Worm (Caenorhabditis elegans) whole organism, early embryonic: ENCODE measurements around the gene T22B7.3.

Source experiments
- B0310.2 ChIP-seq: sonication (generic microtip); optimal IDR thresholded peaks from 2 replicates; lab custom pipeline; 2016; ENCODE audit warnings: mild to moderate bottlenecking, missing genetic modification characterization, missing compliant biosample characterization
- F13C5.2 ChIP-seq: sonication (generic microtip); optimal IDR thresholded peaks from 2 replicates; lab custom pipeline; 2017; ENCODE audit warnings: mild to moderate bottlenecking, missing genetic modification characterization, inconsistent platforms, missing compliant biosample characterization
- aly-1 ChIP-seq: sonication (generic microtip); optimal IDR thresholded peaks from 2 replicates; lab custom pipeline; 2016; ENCODE audit warnings: missing genetic modification characterization, missing compliant biosample characterization
- ama-1 ChIP-seq: fragments of 150-350 bp; optimal IDR thresholded peaks from 2 replicates; lab custom pipeline; 2014
- ceh-13 ChIP-seq: fragments of 200-800 bp; sonication (Bioruptor generic); optimal IDR thresholded peaks from 2 replicates; lab custom pipeline; 2018; ENCODE audit warnings: mild to moderate bottlenecking, missing genetic modification characterization, missing compliant biosample characterization
- ceh-36 ChIP-seq: sonication (generic microtip); optimal IDR thresholded peaks from 2 replicates; lab custom pipeline; 2016; ENCODE audit warnings: missing genetic modification characterization, inconsistent platforms, missing compliant biosample characterization
- ets-7 ChIP-seq: sonication (generic microtip); optimal IDR thresholded peaks from 2 replicates; lab custom pipeline; 2016; ENCODE audit warnings: missing genotype, missing genetic modification characterization, missing compliant biosample characterization
- flt-1 ChIP-seq: fragments of 200-800 bp; sonication (Bioruptor generic); IDR thresholded peaks from 2 replicates; pipeline ENCODE4 v1.3.6; 2022; ENCODE audit warnings: missing genetic modification characterization, missing compliant biosample characterization
- hmbx-1 ChIP-seq: sonication (generic microtip); optimal IDR thresholded peaks from 2 replicates; lab custom pipeline; 2016; ENCODE audit warnings: mild to moderate bottlenecking, missing genetic modification characterization, missing compliant biosample characterization
- hmg-4 ChIP-seq: fragments of 200-800 bp; sonication (Bioruptor generic); optimal IDR thresholded peaks from 2 replicates; lab custom pipeline; 2018; ENCODE audit warnings: mild to moderate bottlenecking, missing genetic modification characterization, missing compliant biosample characterization
- hnd-1 ChIP-seq: sonication (generic microtip); optimal IDR thresholded peaks from 2 replicates; lab custom pipeline; 2016; ENCODE audit warnings: missing genetic modification characterization, missing compliant biosample characterization
- pes-1 ChIP-seq: fragments of 200-800 bp; sonication (Bioruptor generic); IDR thresholded peaks from 2 replicates; pipeline ENCODE4 v1.3.6; 2022; ENCODE audit warnings: missing genetic modification reagents, missing genetic modification characterization, missing compliant biosample characterization
- scrt-1 ChIP-seq: fragments of 200-800 bp; sonication (Bioruptor generic); IDR thresholded peaks from 2 replicates; pipeline ENCODE4 v1.3.6; 2022; ENCODE audit warnings: missing genetic modification characterization, missing compliant biosample characterization
- sea-1 ChIP-seq: fragments of 200-800 bp; sonication (Bioruptor generic); conservative IDR thresholded peaks from 2 replicates; pipeline ENCODE4 v1.3.6; 2022; ENCODE audit warnings: missing genetic modification characterization, missing compliant biosample characterization
- tbx-11 ChIP-seq: fragments of 200-800 bp; sonication (Bioruptor generic); IDR thresholded peaks from 2 replicates; pipeline ENCODE4 v1.3.6; 2022; ENCODE audit warnings: missing genetic modification characterization, missing compliant biosample characterization
- tbx-37 ChIP-seq: fragments of 200-800 bp; sonication (Bioruptor generic); conservative IDR thresholded peaks from 2 replicates; pipeline ENCODE4 v1.3.6; 2022; ENCODE audit warnings: missing genetic modification reagents, missing genetic modification characterization, missing compliant biosample characterization
- tra-4 ChIP-seq: sonication (generic microtip); optimal IDR thresholded peaks from 2 replicates; lab custom pipeline; 2017; ENCODE audit warnings: missing genetic modification characterization, missing compliant biosample characterization

T22B7.3 gene

ce11 chrX:5653813-5654212 lies 6.6 kb downstream of the T22B7.3 start, which contains the start of gene T22B7.7:
TSS of gene T22B7.7 (minus strand) at chrX:5654074.
- TF ChIP-seq pes-1 (GFP tag; lab: Robert Waterston, UW), result no peak

ce11 chrX:5655601-5656000 lies 8.4 kb downstream of the T22B7.3 start:
- TF ChIP-seq ets-7 (no peak), hmg-4 (GFP tag; lab: Kevin White, UChicago) (no peak), tbx-11 (GFP tag; lab: Robert Waterston, UW) (no peak), pes-1 (GFP tag; lab: Robert Waterston, UW) (no peak), ama-1 (lab: Kevin White, UChicago) (no peak), flt-1 (no peak)

- no peak for TF ChIP-seq sea-1 (GFP tag; lab: Robert Waterston, UW)
- no peak for TF ChIP-seq F13C5.2 (tag; lab: Kevin White, UChicago)
- TF ChIP-seq pes-1 (GFP tag; lab: Robert Waterston, UW), result no peak
- TF ChIP-seq tbx-37, result no peak
- no peak for TF ChIP-seq hmbx-1 (tag; lab: Kevin White, UChicago)
- TF ChIP-seq hmg-4 (GFP tag; lab: Kevin White, UChicago), result no peak
- TF ChIP-seq tbx-11 (GFP tag; lab: Robert Waterston, UW), result no peak
- TF ChIP-seq tra-4 (tag; lab: Kevin White, UChicago), result no peak
- TF ChIP-seq scrt-1 (GFP tag; lab: Robert Waterston, UW), result no peak
- TF ChIP-seq aly-1 (tag; lab: Kevin White, UChicago), result no peak
- TF ChIP-seq ama-1 (lab: Kevin White, UChicago), result no peak
- no peak for TF ChIP-seq B0310.2
- TF ChIP-seq ets-7, result no peak
These were observed 12.4 kb downstream of the T22B7.3 start, which contains the start of gene T22B7.22 for ce11 chrX:5659614-5660013. TSS of gene T22B7.22 (plus strand) at chrX:5659967.

- no peak for TF ChIP-seq tra-4 (tag; lab: Kevin White, UChicago)
- no peak for TF ChIP-seq ceh-36 (tag; lab: Kevin White, UChicago)
- no peak for TF ChIP-seq ets-7
- no peak for TF ChIP-seq tbx-37
- TF ChIP-seq flt-1, result no peak
- no peak for TF ChIP-seq hmg-4 (GFP tag; lab: Kevin White, UChicago)
- TF ChIP-seq ceh-13 (GFP tag; lab: Kevin White, UChicago), result no peak
- TF ChIP-seq ama-1 (lab: Kevin White, UChicago), result no peak
- no peak for TF ChIP-seq pes-1 (GFP tag; lab: Robert Waterston, UW)
- TF ChIP-seq F13C5.2 (tag; lab: Kevin White, UChicago), result no peak
- no peak for TF ChIP-seq B0310.2
- no peak for TF ChIP-seq sea-1 (GFP tag; lab: Robert Waterston, UW)
- no peak for TF ChIP-seq aly-1 (tag; lab: Kevin White, UChicago)
- TF ChIP-seq hnd-1, result no peak
- TF ChIP-seq hmbx-1 (tag; lab: Kevin White, UChicago), result no peak
- TF ChIP-seq tbx-11 (GFP tag; lab: Robert Waterston, UW), result no peak
- no peak for TF ChIP-seq scrt-1 (GFP tag; lab: Robert Waterston, UW)
These were observed 14.0 kb downstream of the T22B7.3 start for ce11 chrX:5661179-5661578.

ce11 chrX:5663537-5663936 lies 16.4 kb downstream of the T22B7.3 start, which contains the start of gene egl-13:
TSS of gene egl-13 (plus strand) at chrX:5663837.
- TF ChIP-seq tbx-37 (no peak), F13C5.2 (tag; lab: Kevin White, UChicago) (no peak), ets-7 (no peak), flt-1 (no peak), tra-4 (tag; lab: Kevin White, UChicago) (no peak), ceh-36 (tag; lab: Kevin White, UChicago) (no peak), sea-1 (GFP tag; lab: Robert Waterston, UW) (no peak), scrt-1 (GFP tag; lab: Robert Waterston, UW) (no peak), ceh-13 (GFP tag; lab: Kevin White, UChicago) (no peak)

- TF ChIP-seq tbx-37 (no peak), hmbx-1 (tag; lab: Kevin White, UChicago) (no peak), ets-7 (no peak), scrt-1 (GFP tag; lab: Robert Waterston, UW) (no peak), ceh-13 (GFP tag; lab: Kevin White, UChicago) (no peak), B0310.2 (no peak), hmg-4 (GFP tag; lab: Kevin White, UChicago) (no peak)
These were observed 22.6 kb downstream of the T22B7.3 start for ce11 chrX:5669733-5670132.

ce11 chrX:5670829-5671228 lies 23.7 kb downstream of the T22B7.3 start:
- TF ChIP-seq tra-4 (tag; lab: Kevin White, UChicago) (no peak), hnd-1 (no peak), B0310.2 (no peak), sea-1 (GFP tag; lab: Robert Waterston, UW) (no peak), hmbx-1 (tag; lab: Kevin White, UChicago) (no peak), tbx-37 (no peak), pes-1 (GFP tag; lab: Robert Waterston, UW) (no peak), ama-1 (lab: Kevin White, UChicago) (no peak), aly-1 (tag; lab: Kevin White, UChicago) (no peak), F13C5.2 (tag; lab: Kevin White, UChicago) (no peak), ets-7 (no peak), scrt-1 (GFP tag; lab: Robert Waterston, UW) (no peak), flt-1 (no peak), hmg-4 (GFP tag; lab: Kevin White, UChicago) (no peak), ceh-36 (tag; lab: Kevin White, UChicago) (no peak), ceh-13 (GFP tag; lab: Kevin White, UChicago) (no peak), tbx-11 (GFP tag; lab: Robert Waterston, UW) (no peak)

ce11 chrX:5672615-5673014 lies 25.4 kb downstream of the T22B7.3 start:
- TF ChIP-seq tra-4 (tag; lab: Kevin White, UChicago) (no peak), ceh-36 (tag; lab: Kevin White, UChicago) (no peak), scrt-1 (GFP tag; lab: Robert Waterston, UW) (no peak)
